Worm (Caenorhabditis elegans) whole organism, midembryonic: ENCODE results near the gene Y43F8B.18.

ENCODE experiments used
- T22C8.4 ChIP-seq: fragments of 200-800 bp; sonication (Bioruptor generic); IDR thresholded peaks from 2 replicates; pipeline ENCODE4 v1.3.6; 2022; ENCODE audit warnings: missing genetic modification characterization, missing compliant biosample characterization
- cog-1 ChIP-seq: sonication (generic microtip); optimal IDR thresholded peaks from 2 replicates; lab custom pipeline; 2016; ENCODE audit warnings: missing genetic modification characterization, missing compliant biosample characterization
- flt-1 ChIP-seq: fragments of 200-800 bp; sonication (Bioruptor generic); IDR thresholded peaks from 2 replicates; pipeline ENCODE4 v1.3.6; 2022; ENCODE audit warnings: missing genetic modification characterization, missing compliant biosample characterization
- klf-2 ChIP-seq: fragments of 200-800 bp; sonication (Bioruptor generic); conservative IDR thresholded peaks from 2 replicates; pipeline ENCODE4 v1.3.6; 2022; ENCODE audit warnings: missing genetic modification reagents, missing genetic modification characterization, missing compliant biosample characterization
- med-1 ChIP-seq: sonication (generic microtip); optimal IDR thresholded peaks from 2 replicates; lab custom pipeline; 2017; ENCODE audit warnings: missing genetic modification characterization, mild to moderate bottlenecking, missing compliant biosample characterization, antibody characterized with exemption, missing genetic modification reagents; ENCODE audit not compliant: insufficient read depth
- ref-1 ChIP-seq: fragments of 200-800 bp; sonication (Bioruptor generic); conservative IDR thresholded peaks from 2 replicates; pipeline ENCODE4 v1.3.6; 2022; ENCODE audit warnings: missing genetic modification reagents, missing genetic modification characterization, missing compliant biosample characterization
- tab-1 ChIP-seq: fragments of 200-800 bp; sonication (Bioruptor generic); IDR thresholded peaks from 2 replicates; pipeline ENCODE4 v1.3.6; 2022; ENCODE audit warnings: missing genetic modification characterization, missing compliant biosample characterization
- ztf-23 ChIP-seq: fragments of 200-800 bp; sonication (Bioruptor generic); IDR thresholded peaks from 2 replicates; pipeline ENCODE4 v1.3.6; 2022; ENCODE audit warnings: missing genetic modification reagents, missing genetic modification characterization, missing compliant biosample characterization
- ztf-29 ChIP-seq: fragments of 200-800 bp; sonication (Bioruptor generic); IDR thresholded peaks from 2 replicates; pipeline ENCODE4 v1.3.6; 2022; ENCODE audit warnings: missing genetic modification reagents, missing genetic modification characterization, missing compliant biosample characterization

Y43F8B.18 gene

DNA sequence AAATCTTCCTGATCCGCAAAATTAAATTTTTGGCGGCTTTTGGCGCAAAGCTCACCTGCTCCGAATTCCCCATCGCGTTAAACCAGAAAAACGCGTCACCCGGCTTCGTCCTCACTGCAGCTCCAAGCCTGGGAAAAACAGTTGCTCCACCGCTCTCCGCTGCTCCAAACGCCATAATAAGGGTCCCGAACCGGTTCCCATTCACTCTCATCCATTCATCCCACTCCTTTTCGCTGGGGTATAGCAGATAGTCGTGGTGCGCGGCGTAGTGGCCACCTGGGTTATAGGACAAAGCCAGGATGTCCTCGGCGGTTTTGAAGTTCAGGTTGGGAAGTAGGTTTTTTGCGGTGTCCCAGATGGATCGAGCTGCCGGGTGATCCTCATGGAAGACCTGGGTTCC is 25.1 kb downstream of the Y43F8B.18 start:
- TF ChIP-seq tab-1 (GFP tag; lab: Robert Waterston, UW) (no peak), ref-1 (GFP tag; lab: Robert Waterston, UW) (no peak), cog-1 (tag; lab: Kevin White, UChicago) (no peak), klf-2 (GFP tag; lab: Robert Waterston, UW) (no peak), T22C8.4 (GFP tag; lab: Robert Waterston, UW) (no peak), flt-1 (GFP tag; lab: Robert Waterston, UW) (no peak), ztf-23 (GFP tag; lab: Robert Waterston, UW) (no peak), ztf-29 (GFP tag; lab: Robert Waterston, UW) (no peak), med-1 (no peak)

DNA sequence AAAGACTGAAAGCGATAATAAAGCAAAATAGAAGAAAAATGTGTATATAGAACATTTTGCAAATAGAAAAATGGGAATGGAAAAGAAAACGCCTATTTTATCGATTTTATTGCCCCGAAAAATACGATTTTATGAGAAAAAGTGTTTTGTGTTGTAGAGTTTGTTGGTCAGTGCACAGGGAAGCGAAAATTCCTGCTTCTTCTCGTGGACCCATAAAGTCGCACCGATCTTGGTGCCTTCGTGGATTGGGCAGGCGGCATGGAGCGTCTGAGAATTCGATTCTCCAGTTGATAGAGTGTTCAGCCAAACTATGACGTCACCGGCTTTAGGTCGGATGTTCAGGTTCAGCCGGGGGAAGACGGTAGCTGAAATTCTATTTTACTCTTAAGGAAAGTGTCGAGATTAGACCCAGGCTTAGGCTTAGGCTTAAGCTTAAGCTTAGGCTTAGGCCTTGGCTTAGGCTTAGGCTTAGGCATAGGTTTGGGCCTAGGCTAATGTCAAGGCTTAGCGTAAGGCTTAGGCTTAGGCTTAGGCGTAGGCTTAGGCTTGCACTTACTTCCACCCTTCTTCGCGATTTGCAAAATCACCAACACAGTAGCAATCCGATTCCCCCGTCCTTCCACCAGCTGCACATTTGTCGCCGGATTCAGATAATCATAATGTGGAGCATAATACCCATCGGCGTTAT is 26.6 kb downstream of the Y43F8B.18 start, which contains the start of gene Y43F8B.19:
Gene Y43F8B.19 (minus strand): TSS at position 51 of the 688 bp plus-strand sequence.
- TF ChIP-seq klf-2 (GFP tag; lab: Robert Waterston, UW) (no peak), ztf-29 (GFP tag; lab: Robert Waterston, UW) (peak; percentile 67; the same call in 1 of the 2 replicates)

DNA sequence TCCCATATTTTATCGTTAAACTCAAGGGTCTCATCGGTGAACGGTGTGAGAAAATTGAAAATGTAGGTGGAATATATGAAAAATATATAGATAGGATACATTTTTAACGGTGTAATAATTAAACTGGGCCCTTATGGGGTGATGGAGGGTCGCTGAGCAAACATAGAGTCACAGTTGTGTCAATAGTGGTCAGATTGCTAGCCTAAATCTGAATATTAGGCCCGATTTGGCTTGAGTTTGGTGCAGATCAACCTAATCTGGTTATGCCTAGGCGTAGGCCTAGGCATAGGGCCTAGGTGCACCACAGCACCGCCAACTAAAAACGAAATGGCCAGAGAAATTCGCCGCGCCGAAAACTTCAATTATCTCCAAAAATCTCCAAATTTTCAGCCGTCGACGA is 27.8 kb downstream of the Y43F8B.18 start, which contains the start of gene phy-4:
Gene phy-4 (minus strand): TSS at position 101 of the 400 bp plus-strand sequence.
- no peak for TF ChIP-seq ref-1 (GFP tag; lab: Robert Waterston, UW)
- no peak for TF ChIP-seq klf-2 (GFP tag; lab: Robert Waterston, UW)
- no peak for TF ChIP-seq flt-1 (GFP tag; lab: Robert Waterston, UW)
- TF ChIP-seq cog-1 (tag; lab: Kevin White, UChicago), result no peak
- TF ChIP-seq tab-1 (GFP tag; lab: Robert Waterston, UW), result no peak
- no peak for TF ChIP-seq med-1
- TF ChIP-seq ztf-23 (GFP tag; lab: Robert Waterston, UW), result no peak
- TF ChIP-seq ztf-29 (GFP tag; lab: Robert Waterston, UW), result no peak
- TF ChIP-seq T22C8.4 (GFP tag; lab: Robert Waterston, UW), result no peak

DNA sequence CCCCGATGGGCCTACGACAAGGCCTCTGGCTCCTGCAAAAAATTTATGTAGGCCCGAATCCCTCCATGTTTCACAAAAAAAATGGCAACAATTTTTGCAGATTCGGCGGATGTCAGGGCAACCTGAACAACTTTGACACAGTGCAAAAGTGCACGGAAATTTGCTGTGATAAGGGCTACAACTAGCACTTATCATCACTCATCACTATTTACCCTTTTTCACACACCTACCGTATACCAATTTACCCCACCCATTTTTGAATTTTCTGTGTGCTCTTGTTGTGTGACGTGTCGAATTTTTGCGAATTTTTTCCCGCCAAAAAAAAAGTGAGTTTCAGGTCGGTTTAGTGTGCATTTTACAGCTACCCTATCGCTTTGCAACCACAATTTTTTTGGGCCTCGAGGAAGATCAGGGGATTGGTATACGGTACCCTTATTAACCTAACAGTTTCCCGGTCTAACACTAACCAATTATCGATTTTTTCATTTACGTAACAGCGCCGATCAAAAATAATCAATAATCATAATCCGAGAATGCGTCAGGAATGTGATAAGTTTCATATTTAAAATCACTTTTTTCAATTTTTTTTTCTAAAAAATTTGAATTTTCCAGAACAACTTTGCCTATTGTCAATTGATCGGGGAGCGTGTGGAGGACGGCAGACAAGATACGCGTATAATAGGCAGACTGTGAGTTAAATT is 32.8 kb downstream of the Y43F8B.18 start:
- TF ChIP-seq T22C8.4 (GFP tag; lab: Robert Waterston, UW), result peak; percentile 68
- no peak for TF ChIP-seq cog-1 (tag; lab: Kevin White, UChicago)
- no peak for TF ChIP-seq tab-1 (GFP tag; lab: Robert Waterston, UW)

DNA sequence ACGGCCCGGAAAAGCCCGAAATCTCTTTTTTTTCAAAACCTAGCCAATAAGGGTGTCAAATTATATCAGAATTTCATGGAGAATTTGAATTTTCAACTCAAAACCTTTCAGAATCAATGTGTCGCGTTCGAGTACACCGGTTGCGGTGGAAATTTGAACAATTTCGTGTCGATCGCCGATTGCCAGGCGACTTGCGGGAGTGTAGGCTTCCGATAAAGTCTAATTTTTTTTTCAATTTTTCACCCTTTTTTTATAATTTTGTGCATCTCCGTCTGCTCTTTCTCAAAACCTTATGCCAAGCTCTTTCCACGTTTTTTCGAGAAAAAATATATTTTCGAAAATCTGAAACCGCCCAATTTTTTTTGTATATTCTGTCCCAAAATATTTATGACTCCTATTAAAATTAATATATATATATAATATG is 33.7 kb downstream of the Y43F8B.18 start:
- TF ChIP-seq ztf-23 (GFP tag; lab: Robert Waterston, UW) (no peak), ref-1 (GFP tag; lab: Robert Waterston, UW) (no peak), flt-1 (GFP tag; lab: Robert Waterston, UW) (0 out of 2 replicates have a peak, but pooled peaks have one; percentile 20), cog-1 (tag; lab: Kevin White, UChicago) (no peak), T22C8.4 (GFP tag; lab: Robert Waterston, UW) (no peak), tab-1 (GFP tag; lab: Robert Waterston, UW) (no peak)

DNA sequence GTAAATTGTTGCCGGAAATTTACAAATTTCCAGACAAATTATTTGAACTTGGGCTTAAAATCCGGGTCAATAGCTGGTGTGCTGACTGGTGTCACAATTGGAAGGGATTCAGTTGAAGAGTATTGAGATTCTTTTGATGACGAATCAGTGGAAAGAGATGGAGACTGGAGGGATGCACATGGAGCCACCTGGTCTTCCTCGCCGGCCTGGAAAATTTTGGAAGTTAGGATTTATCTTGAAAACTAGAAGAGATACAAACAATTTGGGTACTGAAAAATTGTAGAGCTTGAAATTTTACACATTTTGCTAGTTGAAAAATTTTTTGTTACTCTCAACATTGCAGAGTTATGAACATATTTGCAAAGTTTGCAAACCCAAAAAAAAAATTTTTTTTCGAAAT is 34.3 kb downstream of the Y43F8B.18 start:
- no peak for TF ChIP-seq ztf-23 (GFP tag; lab: Robert Waterston, UW)
- TF ChIP-seq ref-1 (GFP tag; lab: Robert Waterston, UW), result no peak
- TF ChIP-seq flt-1 (GFP tag; lab: Robert Waterston, UW), result no peak
- TF ChIP-seq ztf-29 (GFP tag; lab: Robert Waterston, UW), result no peak
- TF ChIP-seq med-1, result no peak
- TF ChIP-seq tab-1 (GFP tag; lab: Robert Waterston, UW), result no peak
- no peak for TF ChIP-seq cog-1 (tag; lab: Kevin White, UChicago)
- TF ChIP-seq klf-2 (GFP tag; lab: Robert Waterston, UW), result no peak
- TF ChIP-seq T22C8.4 (GFP tag; lab: Robert Waterston, UW), result no peak

DNA sequence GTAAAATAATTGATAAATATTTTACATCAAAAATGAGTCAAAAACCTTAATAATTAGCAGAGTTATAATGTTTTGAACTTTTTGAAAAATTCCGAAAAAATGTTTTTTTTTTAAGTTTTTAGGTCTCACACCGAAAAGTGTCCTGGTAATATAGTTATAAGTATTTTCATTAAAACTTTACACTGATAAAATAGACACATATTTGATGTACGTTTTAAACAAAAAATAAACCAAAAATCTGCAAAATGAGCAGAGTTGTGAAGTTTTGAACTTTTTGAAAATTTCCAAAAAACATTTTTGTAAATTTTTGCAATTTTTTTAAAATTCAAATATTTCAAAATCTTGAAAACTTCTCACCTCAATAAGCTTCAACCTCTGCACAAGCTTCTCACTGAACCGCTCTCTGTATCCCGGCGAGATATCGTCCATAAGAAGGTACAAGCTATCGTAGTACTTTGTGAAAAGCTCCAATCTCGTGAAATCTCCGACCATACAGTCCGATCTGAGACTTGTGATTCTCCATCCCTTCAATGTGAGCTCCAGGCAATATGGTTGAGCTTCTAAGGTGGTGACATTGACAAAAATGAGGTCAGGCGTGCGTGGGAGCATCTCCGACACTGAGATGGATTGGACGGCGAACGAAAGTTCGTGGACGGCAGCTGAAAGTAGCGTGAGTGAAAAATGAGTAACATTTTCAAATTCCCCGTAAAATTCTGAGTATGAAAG is 35.0 kb downstream of the Y43F8B.18 start:
- TF ChIP-seq ztf-29 (GFP tag; lab: Robert Waterston, UW) (no peak), ztf-23 (GFP tag; lab: Robert Waterston, UW) (no peak), med-1 (no peak), ref-1 (GFP tag; lab: Robert Waterston, UW) (no peak)

DNA sequence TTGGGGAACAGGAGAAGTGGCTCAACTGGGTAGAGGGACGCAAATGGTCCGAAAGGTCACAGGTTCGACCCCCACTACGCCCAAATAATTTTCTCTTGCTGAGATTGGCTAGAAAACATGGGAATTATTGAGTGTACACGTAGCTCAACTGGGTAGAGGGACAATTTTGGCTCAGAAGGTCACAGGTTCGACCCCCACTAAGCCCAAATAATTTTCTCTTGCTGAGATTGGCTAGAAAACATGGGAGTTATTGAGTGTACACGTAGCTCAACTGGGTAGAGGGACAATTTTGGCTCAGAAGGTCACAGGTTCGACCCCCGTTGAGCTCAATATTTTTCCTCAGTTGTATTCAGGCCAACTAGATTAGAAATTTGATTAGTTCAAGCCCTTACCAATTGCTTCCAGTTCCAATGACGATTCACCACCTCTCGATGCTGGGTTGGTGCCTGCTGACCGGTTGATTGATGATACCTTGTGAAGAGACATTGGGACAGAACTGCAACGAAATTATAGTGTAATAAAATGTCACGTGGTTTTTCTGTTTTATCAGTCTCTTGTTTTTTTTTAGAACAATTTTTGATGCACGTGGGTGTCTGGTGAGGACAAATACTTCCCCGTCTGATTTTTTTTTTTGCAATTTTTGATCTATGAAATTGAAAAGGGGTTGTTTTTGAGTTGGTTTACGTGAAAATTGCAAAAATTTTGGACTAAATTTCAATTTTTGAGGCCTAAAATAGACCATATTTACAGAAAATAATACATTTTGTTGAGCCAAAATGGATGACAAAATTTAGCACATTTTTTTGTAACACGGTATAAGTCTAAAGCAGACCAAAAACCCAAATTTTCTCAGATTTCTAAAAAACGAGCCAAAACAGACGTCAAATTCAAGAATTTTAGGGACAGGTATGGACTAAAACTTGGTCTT is 35.8 kb downstream of the Y43F8B.18 start:
- TF ChIP-seq tab-1 (GFP tag; lab: Robert Waterston, UW) (0 out of 2 replicates have a peak, but pooled peaks have one; percentile 50), ztf-29 (GFP tag; lab: Robert Waterston, UW) (no peak)
